Fruit fly (Drosophila melanogaster): ENCODE results near the gene TwdlF.

dm6 chr3R:4252943-4253342 lies 6.1 kb downstream of the TwdlF start, which contains the start of gene CG14644:
- TF ChIP-seq OdsH (GFP tag; optimal IDR thresholded peaks at IDR 0.05) (no peak), fru (GFP tag; optimal IDR thresholded peaks at IDR 0.05) (no peak), lola (GFP tag; optimal IDR thresholded peaks at IDR 0.05) (no peak), psq (GFP tag; optimal IDR thresholded peaks at IDR 0.05) (no peak), Rel (GFP tag; optimal IDR thresholded peaks at IDR 0.05) (no peak), Rel (tag; optimal IDR thresholded peaks at IDR 0.05) (no peak), dsf (GFP tag; optimal IDR thresholded peaks at IDR 0.05; ENCODE audit: borderline replicate concordance) (no peak), jim (GFP tag; optimal IDR thresholded peaks at IDR 0.05) (no peak)
